Worm (Caenorhabditis elegans) whole organism, L2 larva: ENCODE results near the gene B0035.3.

Experiments
- C34F6.9 ChIP-seq: fragments of 150-350 bp; optimal IDR thresholded peaks from 2 replicates; lab custom pipeline; 2014; ENCODE audit warnings: missing biosample characterization, missing genetic modification characterization
- F13H6.1 ChIP-seq: sonication (generic microtip); optimal IDR thresholded peaks from 2 replicates; lab custom pipeline; 2016; ENCODE audit warnings: missing genetic modification characterization, missing compliant biosample characterization
- R02D3.7 ChIP-seq: fragments of 150-350 bp; optimal IDR thresholded peaks from 2 replicates; lab custom pipeline; 2014; ENCODE audit warnings: missing biosample characterization, missing genetic modification characterization
- Y55F3AM.14 ChIP-seq: fragments of 200-800 bp; sonication (Bioruptor generic); optimal IDR thresholded peaks from 2 replicates; lab custom pipeline; 2018; ENCODE audit warnings: mild to moderate bottlenecking, missing genetic modification characterization, missing compliant biosample characterization
- ZK546.5 ChIP-seq: sonication (generic microtip); optimal IDR thresholded peaks from 2 replicates; lab custom pipeline; 2017; ENCODE audit warnings: missing biosample characterization, missing genetic modification characterization
- alr-1 ChIP-seq: fragments of 150-350 bp; optimal IDR thresholded peaks from 2 replicates; lab custom pipeline; 2014; ENCODE audit warnings: missing biosample characterization, missing genetic modification characterization
- aly-2 ChIP-seq: fragments of 150-350 bp; optimal IDR thresholded peaks from 2 replicates; lab custom pipeline; 2014; ENCODE audit warnings: missing biosample characterization, missing genetic modification characterization
- ama-1 ChIP-seq: fragments of 150-350 bp; optimal IDR thresholded peaks from 2 replicates; lab custom pipeline; 2018; ENCODE audit warnings: inconsistent platforms
- blmp-1 ChIP-seq: sonication (generic microtip); optimal IDR thresholded peaks from 2 replicates; lab custom pipeline; 2017; ENCODE audit warnings: missing genetic modification characterization, mild to moderate bottlenecking, missing compliant biosample characterization, antibody characterized with exemption, moderate library complexity; ENCODE audit not compliant: insufficient read depth
- ceh-16 ChIP-seq: fragments of 150-350 bp; optimal IDR thresholded peaks from 2 replicates; lab custom pipeline; 2014; ENCODE audit warnings: missing biosample characterization, missing genetic modification characterization
- ceh-82 ChIP-seq: fragments of 150-350 bp; optimal IDR thresholded peaks from 2 replicates; lab custom pipeline; 2014; ENCODE audit warnings: missing biosample characterization, missing genetic modification characterization
- crh-2 ChIP-seq: sonication (generic microtip); optimal IDR thresholded peaks from 2 replicates; lab custom pipeline; 2017; ENCODE audit warnings: missing biosample characterization, missing genetic modification characterization
- dmd-4 ChIP-seq: sonication (generic microtip); optimal IDR thresholded peaks from 2 replicates; lab custom pipeline; 2017; ENCODE audit warnings: missing biosample characterization, missing genetic modification characterization
- egl-27 ChIP-seq: sonication (generic microtip); optimal IDR thresholded peaks from 3 replicates; lab custom pipeline; 2017; ENCODE audit warnings: missing biosample characterization, missing genetic modification reagents, missing genetic modification characterization
- elt-1 ChIP-seq: fragments of 150-350 bp; optimal IDR thresholded peaks from 2 replicates; lab custom pipeline; 2014; ENCODE audit warnings: missing biosample characterization, missing genetic modification characterization
- elt-3 ChIP-seq: sonication (generic microtip); optimal IDR thresholded peaks from 2 replicates; lab custom pipeline; 2017; ENCODE audit warnings: missing biosample characterization, missing genetic modification characterization
- fos-1 ChIP-seq: fragments of 150-350 bp; optimal IDR thresholded peaks from 2 replicates; lab custom pipeline; 2014; ENCODE audit warnings: missing biosample characterization, missing genetic modification characterization
- gmeb-1 ChIP-seq: fragments of 150-350 bp; optimal IDR thresholded peaks from 2 replicates; lab custom pipeline; 2014; ENCODE audit warnings: missing biosample characterization, missing genetic modification characterization
- lin-11 ChIP-seq: fragments of 150-350 bp; sonication (generic microtip); optimal IDR thresholded peaks from 2 replicates; lab custom pipeline; 2014; ENCODE audit warnings: missing biosample characterization, missing genetic modification characterization, inconsistent platforms, mixed read lengths
- lin-13 ChIP-seq: fragments of 150-350 bp; optimal IDR thresholded peaks from 2 replicates; lab custom pipeline; 2014; ENCODE audit warnings: missing biosample characterization, missing genetic modification reagents, missing genetic modification characterization
- lin-39 ChIP-seq: fragments of 150-350 bp; optimal IDR thresholded peaks from 2 replicates; lab custom pipeline; 2014; ENCODE audit warnings: missing biosample characterization, missing genetic modification reagents, missing genetic modification characterization
- lsy-2 ChIP-seq, 2 experiments: fragments of 150-350 bp in 1 of 2; sonication (generic microtip) in 1 of 2; optimal IDR thresholded peaks; 2 replicates each; lab custom pipeline; 2014 to 2017; ENCODE audit warnings: missing biosample characterization in 2 of 2, missing genetic modification characterization in 2 of 2
- mab-5 ChIP-seq: fragments of 150-350 bp; optimal IDR thresholded peaks from 2 replicates; lab custom pipeline; 2014; ENCODE audit warnings: missing biosample characterization, missing genetic modification characterization
- mbf-1 ChIP-seq: sonication (generic microtip); optimal IDR thresholded peaks from 2 replicates; lab custom pipeline; 2017; ENCODE audit warnings: missing biosample characterization, missing genetic modification characterization
- mdl-1 ChIP-seq, 2 experiments: fragments of 150-350 bp in 1 of 2; sonication (generic microtip) in 1 of 2; optimal IDR thresholded peaks; 2 replicates each; lab custom pipeline; 2017; ENCODE audit warnings: missing biosample characterization in 2 of 2, missing genetic modification characterization in 2 of 2
- nhr-10 ChIP-seq: sonication (generic microtip); optimal IDR thresholded peaks from 2 replicates; lab custom pipeline; 2017; ENCODE audit warnings: missing biosample characterization, missing genetic modification characterization
- nhr-11 ChIP-seq: fragments of 150-350 bp; optimal IDR thresholded peaks from 2 replicates; lab custom pipeline; 2014; ENCODE audit warnings: missing biosample characterization, missing genetic modification characterization
- nhr-12 ChIP-seq: fragments of 150-350 bp; optimal IDR thresholded peaks from 2 replicates; lab custom pipeline; 2014; ENCODE audit warnings: missing biosample characterization, missing genetic modification characterization
- nhr-129 ChIP-seq: fragments of 150-350 bp; optimal IDR thresholded peaks from 2 replicates; lab custom pipeline; 2014; ENCODE audit warnings: missing biosample characterization, missing genetic modification characterization
- nhr-21 ChIP-seq: fragments of 150-350 bp; optimal IDR thresholded peaks from 2 replicates; lab custom pipeline; 2014; ENCODE audit warnings: missing biosample characterization, missing genetic modification characterization
- nhr-23 ChIP-seq: fragments of 150-350 bp; optimal IDR thresholded peaks from 2 replicates; lab custom pipeline; 2014; ENCODE audit warnings: missing biosample characterization, missing genetic modification reagents, missing genetic modification characterization
- nhr-237 ChIP-seq: fragments of 150-350 bp; optimal IDR thresholded peaks from 2 replicates; lab custom pipeline; 2014; ENCODE audit warnings: missing biosample characterization, missing genetic modification characterization
- nhr-25 ChIP-seq: fragments of 150-350 bp; sonication (generic microtip); optimal IDR thresholded peaks from 3 replicates; lab custom pipeline; 2014; ENCODE audit warnings: missing biosample characterization, missing genetic modification characterization
- nhr-6 ChIP-seq: fragments of 150-350 bp; optimal IDR thresholded peaks from 2 replicates; lab custom pipeline; 2014; ENCODE audit warnings: missing biosample characterization, missing genetic modification characterization
- nhr-77 ChIP-seq: fragments of 150-350 bp; optimal IDR thresholded peaks from 2 replicates; lab custom pipeline; 2014; ENCODE audit warnings: missing biosample characterization, missing genetic modification characterization
- peb-1 ChIP-seq: fragments of 150-350 bp; optimal IDR thresholded peaks from 2 replicates; lab custom pipeline; 2014; ENCODE audit warnings: missing biosample characterization, missing genetic modification characterization
- sem-4 ChIP-seq: fragments of 150-350 bp; optimal IDR thresholded peaks from 2 replicates; lab custom pipeline; 2014; ENCODE audit warnings: missing biosample characterization, missing genetic modification reagents, missing genetic modification characterization
- skn-1 ChIP-seq: sonication (generic microtip); optimal IDR thresholded peaks from 2 replicates; lab custom pipeline; 2017; ENCODE audit warnings: missing biosample characterization, missing genetic modification characterization
- sma-3 ChIP-seq: sonication (generic microtip); optimal IDR thresholded peaks from 2 replicates; lab custom pipeline; 2016; ENCODE audit warnings: missing genetic modification reagents, missing genetic modification characterization, missing compliant biosample characterization
- sma-9 ChIP-seq, 2 experiments: fragments of 150-350 bp in 1 of 2; sonication (generic microtip) in 1 of 2; optimal IDR thresholded peaks; 2 replicates each; lab custom pipeline; 2014 to 2016; ENCODE audit warnings: missing genetic modification characterization in 2 of 2, mild to moderate bottlenecking in 1 of 2, missing biosample characterization in 1 of 2, missing compliant biosample characterization in 1 of 2, missing genetic modification reagents in 1 of 2, moderate library complexity in 1 of 2
- snpc-4 ChIP-seq: fragments of 150-350 bp; optimal IDR thresholded peaks from 2 replicates; lab custom pipeline; 2014; ENCODE audit warnings: missing biosample characterization, missing genetic modification characterization
- unc-39 ChIP-seq: fragments of 150-350 bp; optimal IDR thresholded peaks from 2 replicates; lab custom pipeline; 2014; ENCODE audit warnings: missing biosample characterization, missing genetic modification characterization
- unc-55 ChIP-seq: fragments of 150-350 bp; sonication (generic microtip); optimal IDR thresholded peaks from 3 replicates; lab custom pipeline; 2014; ENCODE audit warnings: missing biosample characterization, missing genetic modification reagents, missing genetic modification characterization
- unc-62 ChIP-seq: fragments of 150-350 bp; optimal IDR thresholded peaks from 2 replicates; lab custom pipeline; 2014; ENCODE audit warnings: missing biosample characterization, missing genetic modification reagents, missing genetic modification characterization
- zag-1 ChIP-seq: fragments of 150-350 bp; optimal IDR thresholded peaks from 2 replicates; lab custom pipeline; 2014; ENCODE audit warnings: missing biosample characterization, missing genetic modification characterization
- ztf-1 ChIP-seq: fragments of 200-800 bp; sonication (Bioruptor generic); conservative IDR thresholded peaks from 2 replicates; pipeline ENCODE4 v1.3.6; 2022; ENCODE audit warnings: missing genetic modification characterization, missing compliant biosample characterization
- ztf-11 ChIP-seq: sonication (generic microtip); optimal IDR thresholded peaks from 2 replicates; lab custom pipeline; 2017; ENCODE audit warnings: missing biosample characterization, missing genetic modification characterization
- ztf-4 ChIP-seq: fragments of 150-350 bp; optimal IDR thresholded peaks from 2 replicates; lab custom pipeline; 2014; ENCODE audit warnings: missing biosample characterization, missing genetic modification characterization

The B0035.3 gene

ce11 chrIV:11314885-11315284 lies at the start of gene B0035.3, which contains the start of the genes B0035.22 and pfd-4:
Gene B0035.3, minus strand, starts transcription at chrIV:11314998.
Gene B0035.22, plus strand, starts transcription at chrIV:11315153.
Gene pfd-4, plus strand, starts transcription at chrIV:11315207.
- TF ChIP-seq sma-9 (GFP tag; optimal IDR thresholded peaks at IDR 0.05; lab: Kevin White, UChicago) (peak; percentile 66), sma-9 (tag; optimal IDR thresholded peaks at IDR 0.05; lab: Kevin White, UChicago) (no peak), egl-27 (tag; lab: Kevin White, UChicago) (no peak), fos-1 (tag; lab: Kevin White, UChicago) (no peak), unc-62 (no peak), blmp-1 (tag; lab: Kevin White, UChicago) (no peak), elt-1 (tag; lab: Kevin White, UChicago) (no peak), nhr-129 (tag; lab: Kevin White, UChicago) (no peak), alr-1 (tag; lab: Kevin White, UChicago) (no peak), nhr-237 (tag; lab: Kevin White, UChicago) (no peak), lin-13 (peak; percentile 36), nhr-23 (tag; lab: Kevin White, UChicago) (no peak), nhr-12 (tag; lab: Kevin White, UChicago) (no peak), unc-55 (peak; percentile 76), ZK546.5 (tag; lab: Kevin White, UChicago) (no peak), R02D3.7 (tag; lab: Kevin White, UChicago) (no peak), crh-2 (tag; lab: Kevin White, UChicago) (peak; percentile 72), aly-2 (no peak), lin-39 (no peak), dmd-4 (no peak), nhr-6 (tag; lab: Kevin White, UChicago) (no peak), nhr-21 (tag; lab: Kevin White, UChicago) (no peak), ztf-4 (tag; lab: Kevin White, UChicago) (no peak), nhr-77 (tag; lab: Kevin White, UChicago) (no peak), mdl-1 (tag; optimal IDR thresholded peaks at IDR 0.05; lab: Kevin White, UChicago) (no peak), mab-5 (no peak), gmeb-1 (tag; lab: Kevin White, UChicago) (peak; percentile 38), ceh-82 (tag; lab: Kevin White, UChicago) (no peak), ztf-1 (no peak), mbf-1 (tag; lab: Kevin White, UChicago) (no peak), zag-1 (tag; lab: Kevin White, UChicago) (no peak), snpc-4 (tag; lab: Kevin White, UChicago) (no peak), nhr-11 (tag; lab: Kevin White, UChicago) (no peak), skn-1 (tag; lab: Kevin White, UChicago) (no peak), sma-3 (GFP tag; lab: Kevin White, UChicago) (peak; percentile 53), lsy-2 (tag; optimal IDR thresholded peaks at IDR 0.05; lab: Kevin White, UChicago) (peak; percentile 1 to 79), C34F6.9 (tag; lab: Kevin White, UChicago) (peak; percentile 73), Y55F3AM.14 (GFP tag; lab: Kevin White, UChicago) (no peak), elt-3 (tag; lab: Kevin White, UChicago) (no peak), nhr-25 (no peak), ama-1 (lab: Kevin White, UChicago) (no peak), F13H6.1 (tag; lab: Kevin White, UChicago) (peak; percentile 50), lin-11 (tag; lab: Kevin White, UChicago) (no peak), ztf-11 (tag; lab: Kevin White, UChicago) (no peak), nhr-10 (tag; lab: Kevin White, UChicago) (no peak), peb-1 (no peak), sem-4 (tag; lab: Kevin White, UChicago) (peak; percentile 53), unc-39 (tag; lab: Kevin White, UChicago) (no peak), ceh-16 (no peak)
